Fruit fly (Drosophila melanogaster) whole organism, embryonic: ENCODE data around the gene Nckx30C.

Experiments
- Atf3 ChIP-seq: fragments of 200-800 bp; sonication (Bioruptor generic); optimal IDR thresholded peaks from 3 replicates; lab custom pipeline; 2016; ENCODE audit warnings: missing biosample characterization, missing genetic modification characterization
- BEAF-32 ChIP-seq: fragments of 200-800 bp; sonication (Bioruptor generic); optimal IDR thresholded peaks from 3 replicates; lab custom pipeline; 2017; ENCODE audit warnings: missing biosample characterization, missing genetic modification characterization, mild to moderate bottlenecking, moderate library complexity, missing genetic modification reagents
- Bdp1 ChIP-seq: fragments of 200-800 bp; sonication (Bioruptor generic); optimal IDR thresholded peaks from 3 replicates; lab custom pipeline; 2016; ENCODE audit warnings: missing biosample characterization, missing genetic modification characterization
- Blimp-1 ChIP-seq: fragments of 200-800 bp; sonication (Bioruptor generic); optimal IDR thresholded peaks from 3 replicates; lab custom pipeline; 2018; ENCODE audit warnings: missing biosample characterization, missing genetic modification characterization, mild to moderate bottlenecking, moderate library complexity, missing genetic modification reagents
- CG10321 ChIP-seq: fragments of 200-800 bp; sonication (Bioruptor generic); IDR thresholded peaks from 2 replicates; pipeline ENCODE4 v1.3.6; 2022; ENCODE audit warnings: missing biosample characterization, missing genetic modification characterization
- CG12155 ChIP-seq: fragments of 200-800 bp; sonication (Bioruptor generic); optimal IDR thresholded peaks from 3 replicates; lab custom pipeline; 2016; ENCODE audit warnings: missing biosample characterization, missing genetic modification characterization
- CG12236 ChIP-seq: fragments of 200-800 bp; sonication (Bioruptor generic); optimal IDR thresholded peaks from 2 replicates; lab custom pipeline; 2016; ENCODE audit warnings: missing biosample characterization, missing genetic modification characterization
- CG13287 ChIP-seq: fragments of 200-800 bp; sonication (Bioruptor generic); IDR thresholded peaks from 2 replicates; pipeline ENCODE4 v1.3.6; 2022; ENCODE audit warnings: missing biosample characterization, missing genetic modification characterization; ENCODE audit not compliant: partially characterized antibody
- CG15073 ChIP-seq: fragments of 200-800 bp; sonication (Bioruptor generic); optimal IDR thresholded peaks from 2 replicates; lab custom pipeline; 2016; ENCODE audit warnings: missing biosample characterization, missing genetic modification characterization
- CG17802 ChIP-seq: fragments of 200-800 bp; sonication (Bioruptor generic); optimal IDR thresholded peaks from 2 replicates; lab custom pipeline; 2018; ENCODE audit warnings: missing biosample characterization, mild to moderate bottlenecking, missing genetic modification characterization, moderate library complexity
- CG17912 ChIP-seq: fragments of 200-800 bp; sonication (Bioruptor generic); optimal IDR thresholded peaks from 2 replicates; lab custom pipeline; 2018; ENCODE audit warnings: missing biosample characterization, mild to moderate bottlenecking, missing genetic modification characterization
- CG1792 ChIP-seq: fragments of 200-800 bp; sonication (Bioruptor generic); optimal IDR thresholded peaks from 2 replicates; lab custom pipeline; 2016; ENCODE audit warnings: missing biosample characterization, missing genetic modification characterization
- CG2875 ChIP-seq: fragments of 200-800 bp; sonication (Bioruptor generic); optimal IDR thresholded peaks from 2 replicates; lab custom pipeline; 2017; ENCODE audit warnings: missing biosample characterization, mild to moderate bottlenecking, missing genetic modification characterization, missing genetic modification reagents
- CG3726 ChIP-seq: fragments of 200-800 bp; sonication (Bioruptor generic); IDR thresholded peaks from 3 replicates; pipeline ENCODE4, ENCODE4 v1.3.6; 2022; ENCODE audit warnings: missing biosample characterization, missing genetic modification characterization
- CG3838 ChIP-seq: fragments of 200-800 bp; sonication (Bioruptor generic); optimal IDR thresholded peaks from 3 replicates; lab custom pipeline; 2016; ENCODE audit warnings: missing biosample characterization, missing genetic modification characterization
- CG4360 ChIP-seq: fragments of 200-800 bp; sonication (Bioruptor generic); IDR thresholded peaks from 2 replicates; pipeline ENCODE4 v1.3.6; 2022; ENCODE audit warnings: missing biosample characterization, missing genetic modification characterization
- CG6683 ChIP-seq: fragments of 200-800 bp; sonication (Bioruptor generic); optimal IDR thresholded peaks from 2 replicates; lab custom pipeline; 2017; ENCODE audit warnings: missing biosample characterization, mild to moderate bottlenecking, missing genetic modification characterization, missing genetic modification reagents
- CG7556 ChIP-seq: fragments of 200-800 bp; sonication (Bioruptor generic); optimal IDR thresholded peaks from 2 replicates; lab custom pipeline; 2017; ENCODE audit warnings: missing biosample characterization, mild to moderate bottlenecking, missing genetic modification characterization
- CG7786 ChIP-seq: fragments of 200-800 bp; sonication (Bioruptor generic); optimal IDR thresholded peaks from 2 replicates; lab custom pipeline; 2016; ENCODE audit warnings: missing biosample characterization, missing genetic modification characterization
- CG7963 ChIP-seq: fragments of 200-800 bp; sonication (Bioruptor generic); IDR thresholded peaks from 3 replicates; pipeline ENCODE4 v1.3.6; 2022; ENCODE audit warnings: missing biosample characterization, missing genetic modification characterization; ENCODE audit not compliant: partially characterized antibody
- CG7987 ChIP-seq: fragments of 200-800 bp; sonication (Bioruptor generic); optimal IDR thresholded peaks from 2 replicates; lab custom pipeline; 2018; ENCODE audit warnings: missing biosample characterization, mild to moderate bottlenecking, missing genetic modification characterization, moderate library complexity
- CG8478 ChIP-seq: fragments of >200 bp; optimal IDR thresholded peaks from 2 replicates; lab custom pipeline; 2018
- Chrac-16 ChIP-seq: fragments of 200-800 bp; sonication (Bioruptor generic); optimal IDR thresholded peaks from 3 replicates; lab custom pipeline; 2016; ENCODE audit warnings: missing biosample characterization, missing genetic modification characterization
- HLHmδ ChIP-seq: fragments of 200-800 bp; sonication (Bioruptor generic); optimal IDR thresholded peaks from 2 replicates; lab custom pipeline; 2018; ENCODE audit warnings: missing biosample characterization, mild to moderate bottlenecking, missing genetic modification characterization, moderate library complexity
- MBD-R2 ChIP-seq: fragments of 200-800 bp; sonication (Bioruptor generic); IDR thresholded peaks from 2 replicates; pipeline ENCODE4 v1.3.6; 2022; ENCODE audit warnings: missing biosample characterization, missing genetic modification characterization
- Meics ChIP-seq: fragments of 200-800 bp; sonication (Bioruptor generic); optimal IDR thresholded peaks from 2 replicates; lab custom pipeline; 2017; ENCODE audit warnings: missing biosample characterization, mild to moderate bottlenecking, missing genetic modification characterization
- NC2α ChIP-seq: fragments of 200-800 bp; sonication (Bioruptor generic); optimal IDR thresholded peaks from 2 replicates; lab custom pipeline; 2016; ENCODE audit warnings: missing biosample characterization, missing genetic modification characterization
- Poxn ChIP-seq: fragments of 200-800 bp; sonication (Bioruptor generic); IDR thresholded peaks from 2 replicates; pipeline ENCODE4 v1.3.6; 2022; ENCODE audit warnings: missing biosample characterization, missing genetic modification characterization
- Ptx1 ChIP-seq: fragments of 200-800 bp; sonication (Bioruptor generic); IDR thresholded peaks from 2 replicates; pipeline ENCODE4 v1.3.6; 2022; ENCODE audit warnings: missing biosample characterization, missing genetic modification characterization
- aop ChIP-seq: fragments of 200-800 bp; sonication (Bioruptor generic); IDR thresholded peaks from 2 replicates; pipeline ENCODE4 v1.3.6; 2022; ENCODE audit warnings: missing biosample characterization, missing genetic modification characterization
- dati ChIP-seq: fragments of 200-800 bp; sonication (Bioruptor generic); IDR thresholded peaks from 2 replicates; pipeline ENCODE4 v1.3.6; 2022; ENCODE audit warnings: missing biosample characterization, missing genetic modification characterization
- dpn ChIP-seq, 2 experiments: fragments of 200-800 bp; sonication (Bioruptor generic); optimal IDR thresholded peaks; 3 replicates each; lab custom pipeline; 2016; ENCODE audit warnings: missing biosample characterization in 2 of 2, missing genetic modification characterization in 2 of 2
- esg ChIP-seq: fragments of 200-800 bp; sonication (Bioruptor generic); conservative IDR thresholded peaks from 2 replicates; pipeline ENCODE4 v1.3.6; 2022; ENCODE audit warnings: missing biosample characterization, missing genetic modification characterization
- exex ChIP-seq: fragments of 200-800 bp; sonication (Bioruptor generic); optimal IDR thresholded peaks from 4 replicates; lab custom pipeline; 2018; ENCODE audit warnings: missing biosample characterization, mild to moderate bottlenecking, missing genetic modification characterization, moderate library complexity
- gro ChIP-seq: fragments of 200-800 bp; sonication (Bioruptor generic); optimal IDR thresholded peaks from 2 replicates; lab custom pipeline; 2016; ENCODE audit warnings: missing biosample characterization, missing genetic modification characterization
- h ChIP-seq: fragments of >200 bp; optimal IDR thresholded peaks from 2 replicates; lab custom pipeline; 2017
- kah ChIP-seq: fragments of 200-800 bp; sonication (Bioruptor generic); optimal IDR thresholded peaks from 2 replicates; lab custom pipeline; 2018; ENCODE audit warnings: missing biosample characterization, mild to moderate bottlenecking, missing genetic modification characterization
- ken ChIP-seq: fragments of 200-800 bp; sonication (Bioruptor generic); IDR thresholded peaks from 3 replicates; pipeline ENCODE4 v1.3.6; 2022; ENCODE audit warnings: missing biosample characterization, missing genetic modification characterization
- klu ChIP-seq: fragments of 200-800 bp; sonication (Bioruptor generic); IDR thresholded peaks from 2 replicates; pipeline ENCODE4 v1.3.6; 2022; ENCODE audit warnings: missing biosample characterization, missing genetic modification characterization
- lmd ChIP-seq: fragments of 200-800 bp; sonication (Bioruptor generic); IDR thresholded peaks from 2 replicates; pipeline ENCODE4 v1.3.6; 2022; ENCODE audit warnings: missing biosample characterization, missing genetic modification characterization
- lola ChIP-seq, 3 experiments: fragments of >200 bp in 2 of 3; fragments of 200-800 bp in 1 of 3; sonication (Bioruptor generic) in 1 of 3; optimal IDR thresholded peaks; 2 replicates each; lab custom pipeline; 2017 to 2019; ENCODE audit warnings: missing biosample characterization in 3 of 3, missing genetic modification characterization in 3 of 3, mild to moderate bottlenecking in 1 of 3, moderate library complexity in 1 of 3
- nerfin-2 ChIP-seq: fragments of 200-800 bp; sonication (Bioruptor generic); IDR thresholded peaks from 2 replicates; pipeline ENCODE4 v1.3.6; 2022; ENCODE audit warnings: missing biosample characterization, missing genetic modification characterization; ENCODE audit not compliant: partially characterized antibody
- p53 ChIP-seq: fragments of 200-800 bp; sonication (Bioruptor generic); optimal IDR thresholded peaks from 2 replicates; lab custom pipeline; 2016; ENCODE audit warnings: missing biosample characterization, missing genetic modification characterization
- pros ChIP-seq: fragments of 200-800 bp; sonication (Bioruptor generic); optimal IDR thresholded peaks from 3 replicates; lab custom pipeline; 2019; ENCODE audit warnings: missing biosample characterization, mild to moderate bottlenecking, missing genetic modification characterization, moderate library complexity
- slou ChIP-seq: fragments of 200-800 bp; sonication (Bioruptor generic); optimal IDR thresholded peaks from 3 replicates; lab custom pipeline; 2016; ENCODE audit warnings: missing biosample characterization, missing genetic modification characterization
- sr ChIP-seq: fragments of 200-800 bp; sonication (Bioruptor generic); IDR thresholded peaks from 3 replicates; pipeline ENCODE4 v1.3.6; 2022; ENCODE audit warnings: missing biosample characterization, missing genetic modification characterization
- vvl ChIP-seq: fragments of 200-800 bp; sonication (Bioruptor generic); IDR thresholded peaks from 2 replicates; pipeline ENCODE4 v1.3.6; 2022; ENCODE audit warnings: missing biosample characterization, missing genetic modification characterization
- wdn ChIP-seq: fragments of 200-800 bp; sonication (Bioruptor generic); IDR thresholded peaks from 2 replicates; pipeline ENCODE4 v1.3.6; 2022; ENCODE audit warnings: missing biosample characterization, missing genetic modification characterization
- zf30C ChIP-seq: fragments of 200-800 bp; sonication (Bioruptor generic); optimal IDR thresholded peaks from 3 replicates; lab custom pipeline; 2018; ENCODE audit warnings: missing biosample characterization, mild to moderate bottlenecking, missing genetic modification characterization

The Nckx30C gene

DNA sequence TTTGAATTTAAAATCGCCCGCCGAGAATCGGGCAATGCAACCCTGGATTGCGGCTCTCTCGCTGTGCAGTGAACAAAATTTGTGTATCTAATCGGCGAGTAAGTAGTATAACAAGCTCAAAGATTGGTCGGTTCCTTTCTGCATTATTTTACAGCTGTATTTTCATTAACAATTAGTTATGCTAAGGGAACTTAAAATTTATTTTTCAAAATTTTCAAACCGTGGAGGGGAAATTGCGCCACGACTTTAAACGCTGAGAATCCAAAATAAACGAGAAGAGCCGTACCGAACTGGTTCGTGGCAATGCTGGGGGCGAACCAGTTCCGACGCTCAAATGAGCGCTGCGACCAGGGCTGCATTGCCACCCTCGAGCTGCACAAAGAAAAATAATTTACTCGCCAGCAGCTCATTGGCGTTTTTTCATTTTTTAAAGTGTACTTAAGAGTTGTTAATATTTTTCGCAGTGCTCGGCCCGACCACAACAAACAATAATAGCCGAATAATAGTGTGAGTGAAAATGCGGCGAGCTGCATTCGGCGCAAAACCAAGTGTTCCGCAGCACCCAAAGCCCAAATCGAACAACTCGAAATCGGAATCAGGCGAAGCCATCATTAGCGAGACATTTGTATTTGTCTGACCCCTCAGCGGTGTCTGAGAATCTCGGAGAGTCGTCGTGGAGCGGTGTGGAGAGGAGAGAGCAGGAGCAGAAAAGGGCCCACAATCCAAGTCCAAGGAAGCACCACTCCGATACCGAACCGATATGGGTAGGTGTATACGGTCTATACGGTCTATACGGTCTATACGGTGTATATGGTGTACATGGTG is 11.9 kb upstream of the Nckx30C start, which contains the start of gene zf30C (continued):
- no peak for TF ChIP-seq pros (GFP tag; lab: Kevin White, UChicago)
- peak; percentile 51 for TF ChIP-seq CG6683 (GFP tag; lab: Kevin White, UChicago)
- TF ChIP-seq NC2α (GFP tag; lab: Kevin White, UChicago), result peak; percentile 76
- peak; percentile 85 for TF ChIP-seq Ptx1 (GFP tag; lab: Robert Waterston, UW)
- TF ChIP-seq CG12236 (GFP tag; lab: Kevin White, UChicago), result peak; percentile 60
- peak; percentile 80 for TF ChIP-seq sr (GFP tag; lab: Robert Waterston, UW)
- peak; percentile 68 for TF ChIP-seq Blimp-1 (GFP tag; lab: Kevin White, UChicago)
- peak; percentile 43 for TF ChIP-seq CG7987 (GFP tag; lab: Kevin White, UChicago)
- peak; percentile 70 for TF ChIP-seq CG17802
- peak; percentile 76 for TF ChIP-seq MBD-R2 (GFP tag; lab: Robert Waterston, UW)
- no peak for TF ChIP-seq h (lab: Kevin White, UChicago)
- peak in 1 of 3 experiments; percentile 60 for TF ChIP-seq lola (GFP tag; optimal IDR thresholded peaks at IDR 0.05; lab: Kevin White, UChicago)
- peak; percentile 73 for TF ChIP-seq CG4360 (GFP tag; lab: Robert Waterston, UW)
- peak; percentile 81 for TF ChIP-seq Meics
- peak; percentile 71 for TF ChIP-seq CG7556 (GFP tag; lab: Kevin White, UChicago)
- peak; percentile 55; the same call in 1 of the 2 replicates for TF ChIP-seq dati (GFP tag; lab: Robert Waterston, UW)
- peak; percentile 100 for TF ChIP-seq zf30C
- peak; percentile 75 for TF ChIP-seq gro (GFP tag; lab: Kevin White, UChicago)
- peak; percentile 38 for TF ChIP-seq kah (GFP tag; lab: Kevin White, UChicago)
- TF ChIP-seq ken (GFP tag; lab: Robert Waterston, UW), result peak; percentile 90
- TF ChIP-seq exex, result peak; percentile 37
- peak; percentile 90 for TF ChIP-seq Chrac-16 (GFP tag; lab: Kevin White, UChicago)
- TF ChIP-seq Poxn (GFP tag; lab: Robert Waterston, UW), result peak; percentile 48; the same call in 1 of the 2 replicates
- peak; percentile 90 to 93 for TF ChIP-seq dpn (GFP tag; optimal IDR thresholded peaks at IDR 0.05; lab: Kevin White, UChicago)
- TF ChIP-seq CG17912 (GFP tag; lab: Kevin White, UChicago), result no peak
- no peak for TF ChIP-seq HLHmδ (GFP tag; lab: Kevin White, UChicago)
- peak; percentile 71 for TF ChIP-seq Bdp1 (GFP tag; lab: Kevin White, UChicago)
- TF ChIP-seq vvl (GFP tag; lab: Robert Waterston, UW), result peak; percentile 94
- TF ChIP-seq klu (GFP tag; lab: Robert Waterston, UW), result peak; percentile 78
- peak; percentile 83 for TF ChIP-seq lmd
- TF ChIP-seq CG7786, result peak; percentile 95
- peak; percentile 86; the same call in 2 of the 3 replicates for TF ChIP-seq CG3726
- peak; percentile 66 for TF ChIP-seq CG13287
- TF ChIP-seq slou (GFP tag; lab: Kevin White, UChicago), result peak; percentile 86
- TF ChIP-seq Atf3 (GFP tag; lab: Kevin White, UChicago), result peak; percentile 84
- peak; percentile 49; the same call in 1 of the 2 replicates for TF ChIP-seq esg (GFP tag; lab: Robert Waterston, UW)
- TF ChIP-seq BEAF-32 (GFP tag; lab: Kevin White, UChicago), result peak; percentile 55
- TF ChIP-seq CG15073 (GFP tag; lab: Kevin White, UChicago), result peak; percentile 51
- TF ChIP-seq CG2875 (GFP tag; lab: Kevin White, UChicago), result peak; percentile 39
- TF ChIP-seq nerfin-2, result 0 out of 2 replicates have a peak, but pooled peaks have one; percentile 30
- TF ChIP-seq wdn (GFP tag; lab: Robert Waterston, UW), result peak; percentile 48; the same call in 1 of the 2 replicates
- TF ChIP-seq CG8478 (lab: Kevin White, UChicago), result no peak
- TF ChIP-seq CG7963 (GFP tag; lab: Robert Waterston, UW), result no peak
- TF ChIP-seq CG3838 (GFP tag; lab: Kevin White, UChicago), result peak; percentile 55
- no peak; the same call in 1 of the 2 replicates for TF ChIP-seq aop (GFP tag; lab: Robert Waterston, UW)
- peak; percentile 77 for TF ChIP-seq p53 (GFP tag; lab: Kevin White, UChicago)
- peak; percentile 85 for TF ChIP-seq CG1792 (GFP tag; lab: Kevin White, UChicago)
- TF ChIP-seq CG10321 (GFP tag; lab: Robert Waterston, UW), result peak; percentile 57; the same call in 1 of the 2 replicates
- TF ChIP-seq CG12155 (GFP tag; lab: Kevin White, UChicago), result peak; percentile 100
